Worm (Caenorhabditis elegans) whole organism, L2 larva: Measurements from ENCODE around the gene grd-1.

Experiments
- R02D3.7 ChIP-seq: fragments of 150-350 bp; optimal IDR thresholded peaks from 2 replicates; lab custom pipeline; 2014; ENCODE audit warnings: missing biosample characterization, missing genetic modification characterization
- aly-2 ChIP-seq: fragments of 150-350 bp; optimal IDR thresholded peaks from 2 replicates; lab custom pipeline; 2014; ENCODE audit warnings: missing biosample characterization, missing genetic modification characterization
- ama-1 ChIP-seq: fragments of 150-350 bp; optimal IDR thresholded peaks from 2 replicates; lab custom pipeline; 2018; ENCODE audit warnings: inconsistent platforms
- egl-27 ChIP-seq: sonication (generic microtip); optimal IDR thresholded peaks from 3 replicates; lab custom pipeline; 2017; ENCODE audit warnings: missing biosample characterization, missing genetic modification reagents, missing genetic modification characterization
- gmeb-1 ChIP-seq: fragments of 150-350 bp; optimal IDR thresholded peaks from 2 replicates; lab custom pipeline; 2014; ENCODE audit warnings: missing biosample characterization, missing genetic modification characterization
- lin-13 ChIP-seq: fragments of 150-350 bp; optimal IDR thresholded peaks from 2 replicates; lab custom pipeline; 2014; ENCODE audit warnings: missing biosample characterization, missing genetic modification reagents, missing genetic modification characterization
- mab-5 ChIP-seq: fragments of 150-350 bp; optimal IDR thresholded peaks from 2 replicates; lab custom pipeline; 2014; ENCODE audit warnings: missing biosample characterization, missing genetic modification characterization
- nhr-23 ChIP-seq: fragments of 150-350 bp; optimal IDR thresholded peaks from 2 replicates; lab custom pipeline; 2014; ENCODE audit warnings: missing biosample characterization, missing genetic modification reagents, missing genetic modification characterization
- nhr-6 ChIP-seq: fragments of 150-350 bp; optimal IDR thresholded peaks from 2 replicates; lab custom pipeline; 2014; ENCODE audit warnings: missing biosample characterization, missing genetic modification characterization
- unc-39 ChIP-seq: fragments of 150-350 bp; optimal IDR thresholded peaks from 2 replicates; lab custom pipeline; 2014; ENCODE audit warnings: missing biosample characterization, missing genetic modification characterization
- unc-55 ChIP-seq: fragments of 150-350 bp; sonication (generic microtip); optimal IDR thresholded peaks from 3 replicates; lab custom pipeline; 2014; ENCODE audit warnings: missing biosample characterization, missing genetic modification reagents, missing genetic modification characterization

- TF ChIP-seq nhr-6 (tag; lab: Kevin White, UChicago): no peak
- no peak for TF ChIP-seq R02D3.7
- TF ChIP-seq lin-13 (GFP tag; lab: Kevin White, UChicago): no peak
- no peak for TF ChIP-seq ama-1 (lab: Kevin White, UChicago)
- TF ChIP-seq egl-27: no peak
- TF ChIP-seq unc-39 (tag; lab: Kevin White, UChicago): no peak
- no peak for TF ChIP-seq unc-55 (GFP tag; lab: Kevin White, UChicago)
- no peak for TF ChIP-seq gmeb-1 (tag; lab: Kevin White, UChicago)
- no peak for TF ChIP-seq nhr-23
- TF ChIP-seq mab-5 (tag; lab: Kevin White, UChicago): no peak
- TF ChIP-seq aly-2 (tag; lab: Kevin White, UChicago): no peak
Observed at ce11 chrX:11080170-11080728, 29.0 kb upstream of the grd-1 start, which contains the start of gene sulp-7.
